Fruit fly (Drosophila melanogaster) whole organism, wandering third instar larva: ENCODE results near the gene Npc2h.

Experiments
- Abd-B ChIP-seq: fragments of >200 bp; optimal IDR thresholded peaks from 2 replicates; lab custom pipeline; 2017; ENCODE audit warnings: missing biosample characterization, missing genetic modification characterization
- CG32264 ChIP-seq: fragments of 200-800 bp; sonication (Bioruptor generic); optimal IDR thresholded peaks from 2 replicates; lab custom pipeline; 2016; ENCODE audit warnings: missing biosample characterization, missing genetic modification characterization
- CrebA ChIP-seq: fragments of 200-800 bp; sonication (Bioruptor generic); optimal IDR thresholded peaks from 2 replicates; lab custom pipeline; 2016; ENCODE audit warnings: missing biosample characterization, mild to moderate bottlenecking, missing genetic modification characterization, borderline replicate concordance
- Dfd ChIP-seq: fragments of >200 bp; optimal IDR thresholded peaks from 2 replicates; lab custom pipeline; 2017; ENCODE audit warnings: missing biosample characterization, missing genetic modification characterization
- Dif ChIP-seq: fragments of 200-275, 200-300 bp; sonication (Bioruptor generic); optimal IDR thresholded peaks from 2 replicates; lab custom pipeline; 2018; ENCODE audit warnings: missing biosample characterization, missing genetic modification characterization; ENCODE audit not compliant: partially characterized antibody
- GATAd ChIP-seq: sonication (Bioruptor generic); optimal IDR thresholded peaks from 2 replicates; lab custom pipeline; 2016; ENCODE audit warnings: missing biosample characterization, missing genetic modification characterization
- HLH106 ChIP-seq: fragments of 200-800 bp; optimal IDR thresholded peaks from 3 replicates; lab custom pipeline; 2019; ENCODE audit warnings: missing biosample characterization, mild to moderate bottlenecking, missing genetic modification characterization, moderate library complexity
- Hnf4 ChIP-seq: fragments of 200-800 bp; sonication (Bioruptor generic); optimal IDR thresholded peaks from 2 replicates; lab custom pipeline; 2016; ENCODE audit warnings: missing biosample characterization, mild to moderate bottlenecking, missing genetic modification characterization
- Hr83 ChIP-seq: fragments of 200-300 bp; sonication (Bioruptor generic); optimal IDR thresholded peaks from 2 replicates; lab custom pipeline; 2016; ENCODE audit warnings: missing biosample characterization, mild to moderate bottlenecking, missing genetic modification characterization, moderate library complexity; ENCODE audit not compliant: poor library complexity, severe bottlenecking
- Mio ChIP-seq: sonication (Bioruptor generic); optimal IDR thresholded peaks from 2 replicates; lab custom pipeline; 2016; ENCODE audit warnings: missing biosample characterization, missing genetic modification characterization
- Myc ChIP-seq: fragments of >200 bp; optimal IDR thresholded peaks from 2 replicates; lab custom pipeline; 2017
- N ChIP-seq: fragments of >200 bp; optimal IDR thresholded peaks from 2 replicates; lab custom pipeline; 2018; ENCODE audit warnings: missing biosample characterization, missing external identifiers, missing genetic modification characterization
- OdsH ChIP-seq: fragments of 200-800 bp; sonication (Bioruptor generic); optimal IDR thresholded peaks from 2 replicates; lab custom pipeline; 2016; ENCODE audit warnings: missing biosample characterization, mild to moderate bottlenecking, missing genetic modification characterization
- Rel ChIP-seq, 2 experiments: fragments of 200-800 bp; sonication (Bioruptor generic) in 1 of 2; optimal IDR thresholded peaks; 2 replicates in 1 of 2; 3 replicates in 1 of 2; lab custom pipeline; 2016 to 2019; ENCODE audit warnings: mild to moderate bottlenecking in 2 of 2, missing biosample characterization in 2 of 2, missing genetic modification characterization in 2 of 2, moderate library complexity in 1 of 2
- Sp1 ChIP-seq: fragments of 200-800 bp; sonication (Bioruptor generic); optimal IDR thresholded peaks from 3 replicates; lab custom pipeline; 2019; ENCODE audit warnings: missing biosample characterization, mild to moderate bottlenecking, missing genetic modification characterization, moderate library complexity
- Vsx2 ChIP-seq: fragments of 200-300, 225-300 bp; sonication (Bioruptor generic); optimal IDR thresholded peaks from 2 replicates; lab custom pipeline; 2018; ENCODE audit warnings: missing biosample characterization, missing genetic modification characterization; ENCODE audit not compliant: partially characterized antibody
- br ChIP-seq: fragments of 200-800 bp; sonication (Bioruptor generic); optimal IDR thresholded peaks from 2 replicates; lab custom pipeline; 2016; ENCODE audit warnings: missing biosample characterization, missing genetic modification characterization
- brk ChIP-seq: fragments of 200-800 bp; sonication (Bioruptor generic); optimal IDR thresholded peaks from 2 replicates; lab custom pipeline; 2016; ENCODE audit warnings: missing biosample characterization, mild to moderate bottlenecking, missing genetic modification characterization
- ey ChIP-seq: fragments of 200-800 bp; sonication (Bioruptor generic); optimal IDR thresholded peaks from 2 replicates; lab custom pipeline; 2016; ENCODE audit warnings: missing biosample characterization, missing genetic modification characterization
- foxo ChIP-seq, 2 experiments: fragments of 200-800 bp; sonication (Bioruptor generic); optimal IDR thresholded peaks; 2 replicates in 1 of 2; 3 replicates in 1 of 2; lab custom pipeline; 2016 to 2017; ENCODE audit warnings: missing biosample characterization in 2 of 2, missing genetic modification characterization in 2 of 2
- fru ChIP-seq: fragments of 200-800 bp; sonication (Bioruptor generic); optimal IDR thresholded peaks from 3 replicates; lab custom pipeline; 2016; ENCODE audit warnings: missing biosample characterization, mild to moderate bottlenecking, missing genetic modification characterization
- h ChIP-seq: fragments of 200-800 bp; sonication (Bioruptor generic); optimal IDR thresholded peaks from 3 replicates; lab custom pipeline; 2016; ENCODE audit warnings: missing biosample characterization, mild to moderate bottlenecking, missing genetic modification characterization
- jim ChIP-seq: fragments of 175-275, 200-325 bp; sonication (Bioruptor generic); optimal IDR thresholded peaks from 2 replicates; lab custom pipeline; 2016; ENCODE audit warnings: missing biosample characterization, mild to moderate bottlenecking, missing genetic modification characterization
- lola ChIP-seq: fragments of >200 bp; optimal IDR thresholded peaks from 2 replicates; lab custom pipeline; 2017; ENCODE audit warnings: missing biosample characterization, missing genetic modification characterization
- psq ChIP-seq: fragments of 200-800 bp; sonication (Bioruptor generic); optimal IDR thresholded peaks from 3 replicates; lab custom pipeline; 2017; ENCODE audit warnings: missing biosample characterization, mild to moderate bottlenecking, missing genetic modification characterization, moderate library complexity
- rgr ChIP-seq: fragments of 200-800 bp; sonication (Bioruptor generic); optimal IDR thresholded peaks from 3 replicates; lab custom pipeline; 2016; ENCODE audit warnings: missing biosample characterization, mild to moderate bottlenecking, missing genetic modification characterization
- sage ChIP-seq: fragments of 200-800 bp; sonication (Bioruptor generic); optimal IDR thresholded peaks from 2 replicates; lab custom pipeline; 2016; ENCODE audit warnings: missing biosample characterization, mild to moderate bottlenecking, missing genetic modification characterization
- tai ChIP-seq: sonication (Bioruptor generic); optimal IDR thresholded peaks from 2 replicates; lab custom pipeline; 2016; ENCODE audit warnings: missing biosample characterization, missing genetic modification characterization
- woc ChIP-seq: sonication (Bioruptor generic); optimal IDR thresholded peaks from 2 replicates; lab custom pipeline; 2016; ENCODE audit warnings: missing biosample characterization, mild to moderate bottlenecking, missing genetic modification characterization

Gene Npc2h

DNA sequence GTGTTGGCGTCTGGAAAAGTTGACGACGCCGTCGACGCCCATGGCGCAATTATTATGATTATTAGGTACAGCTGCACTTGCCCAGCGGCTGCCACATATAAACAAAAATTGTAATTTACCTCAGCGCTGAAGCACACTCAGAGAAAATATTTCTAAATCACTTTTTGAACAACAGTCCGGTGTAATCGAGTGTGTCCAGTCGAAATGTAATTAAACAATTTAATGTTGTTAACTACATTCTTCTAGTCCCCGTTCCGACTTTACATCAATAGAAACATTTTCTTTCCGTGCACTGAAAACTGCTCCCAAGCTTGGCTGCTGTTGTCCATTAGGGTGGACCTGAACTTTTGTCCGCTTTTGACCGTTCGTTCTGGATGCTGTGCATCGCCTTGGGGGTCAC, 17.1 kb downstream of the Npc2h start:
- TF ChIP-seq Vsx2 (GFP tag; lab: Kevin White, UChicago) (no peak), foxo (GFP tag; optimal IDR thresholded peaks at IDR 0.05; lab: Kevin White, UChicago) (peak in 1 of 2 experiments; percentile 2)

DNA sequence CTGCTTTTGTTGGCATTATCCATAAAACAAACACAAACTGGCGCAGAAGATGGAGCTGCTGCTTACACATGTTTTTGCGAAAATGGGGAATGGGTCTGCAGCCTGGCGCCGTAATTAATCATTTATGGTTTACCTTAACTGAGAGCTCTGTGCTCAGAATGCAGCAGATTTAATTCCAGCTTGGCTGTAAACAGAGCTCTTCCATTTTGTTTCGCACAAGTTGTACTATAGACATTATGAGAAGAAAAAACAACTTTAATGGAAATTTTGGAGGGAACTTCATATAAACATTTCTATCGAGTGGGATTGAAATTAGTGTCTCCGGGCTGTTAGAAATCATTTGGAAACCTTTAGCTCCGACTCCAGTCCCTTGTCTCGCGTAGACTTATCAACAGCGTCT, 20.3 kb downstream of the Npc2h start, which contains the start of gene eIF4H2:
TSS of gene eIF4H2 (plus strand) at position 301 of the 400 bp plus-strand sequence.
- TF ChIP-seq Hr83 (GFP tag; lab: Kevin White, UChicago) (no peak), HLH106 (tag; lab: Kevin White, UChicago) (no peak), ey (GFP tag; lab: Kevin White, UChicago) (no peak), tai (GFP tag; lab: Kevin White, UChicago) (no peak), jim (no peak), CG32264 (GFP tag; lab: Kevin White, UChicago) (no peak), Sp1 (GFP tag; lab: Kevin White, UChicago) (no peak), Mio (GFP tag; lab: Kevin White, UChicago) (no peak), Myc (no peak), CrebA (GFP tag; lab: Kevin White, UChicago) (no peak), sage (GFP tag; lab: Kevin White, UChicago) (no peak), Dfd (GFP tag; lab: Kevin White, UChicago) (no peak)

DNA sequence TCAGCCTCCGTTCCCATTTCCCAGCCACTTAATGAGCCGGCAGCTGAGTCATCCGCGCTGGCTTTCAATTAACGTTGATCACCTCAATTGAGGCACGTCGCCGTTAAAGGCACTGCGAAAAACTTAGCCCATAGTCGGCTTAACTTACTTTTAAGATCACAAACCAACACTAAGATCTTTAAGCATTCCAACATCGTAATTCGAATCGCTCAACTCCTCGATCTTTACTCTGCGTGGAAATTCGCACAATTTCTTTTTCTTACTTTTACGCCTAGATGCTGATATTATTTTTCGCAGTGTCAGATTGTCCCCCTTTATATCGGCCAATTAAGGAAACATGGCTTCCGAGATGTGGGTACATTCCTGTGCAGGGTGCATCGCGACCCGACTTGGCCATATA, 23.7 kb downstream of the Npc2h start:
- TF ChIP-seq GATAd (GFP tag; lab: Kevin White, UChicago) = no peak
- no peak for TF ChIP-seq N (GFP tag; lab: Kevin White, UChicago)
- no peak for TF ChIP-seq CG32264 (GFP tag; lab: Kevin White, UChicago)
- TF ChIP-seq Mio (GFP tag; lab: Kevin White, UChicago) = no peak
- TF ChIP-seq, all 38 proteins: peak for 0

DNA sequence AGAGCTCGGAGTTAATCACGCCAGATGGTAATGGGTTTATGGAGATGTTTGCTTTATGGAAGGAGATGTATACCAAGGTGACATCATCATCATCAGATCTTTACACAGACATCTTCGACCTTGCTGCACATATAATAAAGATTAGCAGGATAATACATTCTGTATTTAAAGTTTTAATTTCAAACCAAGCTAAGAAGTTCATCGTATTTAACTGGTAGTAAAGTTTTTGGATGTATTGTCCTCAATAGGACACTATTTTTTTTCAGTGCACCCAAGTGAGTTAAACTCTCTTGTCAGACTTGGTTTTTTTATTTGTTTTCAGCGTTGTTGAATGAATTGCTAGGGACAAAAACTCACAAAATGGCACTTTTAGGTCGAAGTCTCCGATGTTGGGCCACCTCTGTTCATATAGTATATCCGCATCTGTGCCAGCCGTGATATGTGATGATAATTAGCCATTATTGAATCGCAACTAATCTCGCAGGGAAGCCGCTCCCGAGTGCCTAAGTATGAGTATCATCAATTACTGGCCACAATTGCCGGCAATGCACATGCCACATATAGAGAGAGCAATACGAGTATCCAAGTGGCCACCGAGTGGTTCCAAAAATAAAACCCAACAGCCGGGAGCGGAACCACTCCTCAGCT, 24.8 kb downstream of the Npc2h start:
- TF ChIP-seq Hnf4 (no peak), woc (GFP tag; lab: Kevin White, UChicago) (no peak), foxo (GFP tag; optimal IDR thresholded peaks at IDR 0.05; lab: Kevin White, UChicago) (no peak), N (GFP tag; lab: Kevin White, UChicago) (no peak), psq (GFP tag; lab: Kevin White, UChicago) (no peak), CrebA (GFP tag; lab: Kevin White, UChicago) (no peak)

DNA sequence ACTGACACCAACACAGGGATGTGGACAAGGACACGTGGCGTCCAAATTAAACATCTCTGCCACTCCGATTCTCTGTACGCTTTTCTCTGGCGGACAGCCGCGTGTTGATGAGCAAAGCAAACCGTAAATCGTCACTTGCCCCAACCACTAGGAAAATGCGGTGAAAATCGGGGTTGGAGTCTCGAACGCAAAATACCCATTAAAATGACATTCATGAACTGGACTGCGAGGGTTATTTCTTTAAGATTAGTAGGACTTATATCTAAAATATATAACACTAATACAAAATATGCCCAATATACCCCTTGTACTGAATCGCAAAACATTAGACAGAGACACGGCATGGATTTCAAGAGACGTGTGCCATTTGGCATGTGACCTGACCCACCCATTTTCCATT, 27.6 kb downstream of the Npc2h start:
- no peak for TF ChIP-seq rgr (GFP tag; lab: Kevin White, UChicago)
- no peak for TF ChIP-seq HLH106 (tag; lab: Kevin White, UChicago)
- TF ChIP-seq foxo (GFP tag; optimal IDR thresholded peaks at IDR 0.05; lab: Kevin White, UChicago) = no peak
- TF ChIP-seq br (GFP tag; lab: Kevin White, UChicago) = no peak
- TF ChIP-seq brk (GFP tag; lab: Kevin White, UChicago) = no peak
- no peak for TF ChIP-seq Myc
- TF ChIP-seq Vsx2 (GFP tag; lab: Kevin White, UChicago) = no peak
- no peak for TF ChIP-seq Hnf4
- TF ChIP-seq Dif (GFP tag; lab: Kevin White, UChicago) = no peak
- no peak for TF ChIP-seq CrebA (GFP tag; lab: Kevin White, UChicago)
- no peak for TF ChIP-seq sage (GFP tag; lab: Kevin White, UChicago)
- no peak for TF ChIP-seq Abd-B (GFP tag; lab: Kevin White, UChicago)
- no peak for TF ChIP-seq OdsH
- TF ChIP-seq jim = no peak
- no peak for TF ChIP-seq fru (GFP tag; lab: Kevin White, UChicago)
- no peak for TF ChIP-seq N (GFP tag; lab: Kevin White, UChicago)
- TF ChIP-seq woc (GFP tag; lab: Kevin White, UChicago) = no peak
- no peak for TF ChIP-seq psq (GFP tag; lab: Kevin White, UChicago)
- TF ChIP-seq h = no peak

DNA sequence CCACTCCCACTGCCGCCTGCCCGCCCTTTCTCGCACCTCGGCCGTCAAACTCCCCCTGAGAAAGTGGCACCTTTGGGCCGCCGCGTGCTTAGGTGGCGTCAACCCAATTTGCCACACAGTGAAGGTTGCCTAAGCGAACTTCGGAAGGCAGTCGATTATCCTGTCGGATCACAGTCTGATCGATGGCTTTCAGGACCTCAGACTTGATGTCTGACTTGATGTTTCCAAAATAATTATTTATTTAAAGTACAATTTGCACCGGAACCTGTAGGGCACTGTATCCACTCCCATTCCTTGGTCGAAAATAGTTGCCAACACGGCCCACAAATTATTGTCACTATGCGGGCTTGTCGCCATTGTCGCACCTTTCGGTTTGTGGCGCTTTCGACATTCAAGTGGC, 31.7 kb downstream of the Npc2h start:
- TF ChIP-seq Hr83 (GFP tag; lab: Kevin White, UChicago) (no peak), lola (GFP tag; lab: Kevin White, UChicago) (no peak), woc (GFP tag; lab: Kevin White, UChicago) (no peak), Rel (GFP tag; optimal IDR thresholded peaks at IDR 0.05; lab: Kevin White, UChicago) (no peak), Rel (tag; optimal IDR thresholded peaks at IDR 0.05; lab: Kevin White, UChicago) (no peak), GATAd (GFP tag; lab: Kevin White, UChicago) (no peak)
- TF ChIP-seq, all 38 proteins: peak for 0
